Fruit fly (Drosophila melanogaster) whole organism, embryonic: ENCODE measurements around the gene PIG-T.

Experiments used
- BEAF-32 ChIP-seq: fragments of 200-800 bp; sonication (Bioruptor generic); optimal IDR thresholded peaks from 3 replicates; lab custom pipeline; 2017; ENCODE audit warnings: missing biosample characterization, missing genetic modification characterization, mild to moderate bottlenecking, moderate library complexity, missing genetic modification reagents
- CG10267 ChIP-seq: fragments of 200-800 bp; sonication (Bioruptor generic); optimal IDR thresholded peaks from 2 replicates; lab custom pipeline; 2018; ENCODE audit warnings: missing biosample characterization, mild to moderate bottlenecking, missing genetic modification characterization, moderate library complexity
- CG11723 ChIP-seq: fragments of 200-800 bp; sonication (Bioruptor generic); optimal IDR thresholded peaks from 2 replicates; lab custom pipeline; 2017; ENCODE audit warnings: missing biosample characterization, mild to moderate bottlenecking, missing genetic modification characterization
- CG13424 ChIP-seq: fragments of 200-800 bp; sonication (Bioruptor generic); optimal IDR thresholded peaks from 2 replicates; lab custom pipeline; 2019; ENCODE audit warnings: missing biosample characterization, mild to moderate bottlenecking, missing genetic modification characterization, moderate library complexity
- CG13624 ChIP-seq: fragments of 200-800 bp; sonication (Bioruptor generic); optimal IDR thresholded peaks from 2 replicates; lab custom pipeline; 2016; ENCODE audit warnings: missing biosample characterization, missing genetic modification characterization
- CG14014 ChIP-seq: fragments of 200-800 bp; sonication (Bioruptor generic); IDR thresholded peaks from 2 replicates; pipeline ENCODE4 v1.3.6; 2022; ENCODE audit warnings: missing biosample characterization, missing genetic modification characterization
- CG14710 ChIP-seq: fragments of 200-800 bp; sonication (Bioruptor generic); optimal IDR thresholded peaks from 3 replicates; lab custom pipeline; 2019; ENCODE audit warnings: missing biosample characterization, mild to moderate bottlenecking, missing genetic modification characterization, moderate library complexity
- CG15514 ChIP-seq: fragments of 200-800 bp; sonication (Bioruptor generic); optimal IDR thresholded peaks from 3 replicates; lab custom pipeline; 2017; ENCODE audit warnings: missing biosample characterization, missing genetic modification characterization, mild to moderate bottlenecking, moderate library complexity, missing genetic modification reagents
- CG1602 ChIP-seq: fragments of 200-800 bp; sonication (Bioruptor generic); optimal IDR thresholded peaks from 3 replicates; lab custom pipeline; 2016; ENCODE audit warnings: missing biosample characterization, missing genetic modification characterization
- CG1603 ChIP-seq: fragments of 200-800 bp; sonication (Bioruptor generic); optimal IDR thresholded peaks from 2 replicates; lab custom pipeline; 2019; ENCODE audit warnings: missing biosample characterization, mild to moderate bottlenecking, missing genetic modification characterization, moderate library complexity
- CG17361 ChIP-seq: fragments of 200-800 bp; sonication (Bioruptor generic); IDR thresholded peaks from 3 replicates; pipeline ENCODE4 v1.3.6; 2022; ENCODE audit warnings: missing biosample characterization, missing genetic modification characterization
- CG17829 ChIP-seq: fragments of 200-800 bp; optimal IDR thresholded peaks from 2 replicates; lab custom pipeline; 2019; ENCODE audit warnings: missing biosample characterization, mild to moderate bottlenecking, missing genetic modification characterization, moderate library complexity
- CG18011 ChIP-seq: fragments of 200-800 bp; sonication (Bioruptor generic); optimal IDR thresholded peaks from 2 replicates; lab custom pipeline; 2017; ENCODE audit warnings: missing biosample characterization, missing genetic modification characterization, mild to moderate bottlenecking, moderate library complexity, missing genotype
- CG1832 ChIP-seq: fragments of 200-800 bp; sonication (Bioruptor generic); optimal IDR thresholded peaks from 2 replicates; lab custom pipeline; 2017; ENCODE audit warnings: missing biosample characterization, mild to moderate bottlenecking, missing genetic modification characterization, inconsistent platforms
- CG2116 ChIP-seq: fragments of 200-800 bp; sonication (Bioruptor generic); optimal IDR thresholded peaks from 3 replicates; lab custom pipeline; 2018; ENCODE audit warnings: missing biosample characterization, mild to moderate bottlenecking, missing genetic modification characterization
- CG2120 ChIP-seq: fragments of 200-800 bp; sonication (Bioruptor generic); optimal IDR thresholded peaks from 3 replicates; lab custom pipeline; 2016; ENCODE audit warnings: missing biosample characterization, missing genetic modification characterization
- CG30431 ChIP-seq: fragments of 200-800 bp; sonication (Bioruptor generic); optimal IDR thresholded peaks from 2 replicates; lab custom pipeline; 2017; ENCODE audit warnings: missing biosample characterization, missing genetic modification characterization
- CG3065 ChIP-seq: fragments of 200-800 bp; sonication (Bioruptor generic); optimal IDR thresholded peaks from 2 replicates; lab custom pipeline; 2016; ENCODE audit warnings: missing biosample characterization, missing genetic modification characterization
- CG31224 ChIP-seq: fragments of 200-800 bp; sonication (Bioruptor generic); IDR thresholded peaks from 2 replicates; pipeline ENCODE4 v1.3.6; 2022; ENCODE audit warnings: missing biosample characterization, missing genetic modification characterization
- CG3847 ChIP-seq: fragments of 200-800 bp; sonication (Bioruptor generic); IDR thresholded peaks from 2 replicates; pipeline ENCODE4 v1.3.6; 2022; ENCODE audit warnings: missing biosample characterization, missing genetic modification characterization
- CG4617 ChIP-seq: fragments of 200-800 bp; sonication (Bioruptor generic); optimal IDR thresholded peaks from 3 replicates; lab custom pipeline; 2016; ENCODE audit warnings: missing biosample characterization, missing genetic modification characterization, borderline replicate concordance
- CG6654 ChIP-seq: fragments of 200-800 bp; sonication (Bioruptor generic); optimal IDR thresholded peaks from 2 replicates; lab custom pipeline; 2017; ENCODE audit warnings: missing biosample characterization, mild to moderate bottlenecking, missing genetic modification characterization
- CG7786 ChIP-seq: fragments of 200-800 bp; sonication (Bioruptor generic); optimal IDR thresholded peaks from 2 replicates; lab custom pipeline; 2016; ENCODE audit warnings: missing biosample characterization, missing genetic modification characterization
- CG8924 ChIP-seq: fragments of 200-800 bp; optimal IDR thresholded peaks from 3 replicates; lab custom pipeline; 2019; ENCODE audit warnings: missing biosample characterization, mild to moderate bottlenecking, missing genetic modification characterization, moderate library complexity
- CG9797 ChIP-seq: fragments of 200-800 bp; sonication (Bioruptor generic); optimal IDR thresholded peaks from 3 replicates; lab custom pipeline; 2018; ENCODE audit warnings: missing biosample characterization, mild to moderate bottlenecking, missing genetic modification characterization
- CHES-1-like ChIP-seq: fragments of 200-800 bp; sonication (Bioruptor generic); optimal IDR thresholded peaks from 2 replicates; lab custom pipeline; 2016; ENCODE audit warnings: missing biosample characterization, missing genetic modification characterization
- H15 ChIP-seq: fragments of 200-800 bp; sonication (Bioruptor generic); IDR thresholded peaks from 3 replicates; pipeline ENCODE4 v1.3.6; 2022; ENCODE audit warnings: missing biosample characterization, missing genetic modification characterization
- HLH54F ChIP-seq: fragments of 200-800 bp; sonication (Bioruptor generic); optimal IDR thresholded peaks from 3 replicates; lab custom pipeline; 2016; ENCODE audit warnings: missing biosample characterization, missing genetic modification characterization
- MESR4 ChIP-seq: fragments of 200-800 bp; sonication (Bioruptor generic); optimal IDR thresholded peaks from 2 replicates; lab custom pipeline; 2018; ENCODE audit warnings: missing biosample characterization, mild to moderate bottlenecking, missing genetic modification characterization, moderate library complexity
- Med ChIP-seq: fragments of 200-800 bp; sonication (Bioruptor generic); peaks from one replicate; lab custom pipeline; 2016; ENCODE audit warnings: missing biosample characterization, missing genetic modification characterization, mild to moderate bottlenecking, inconsistent platforms, moderate library complexity
- Oli ChIP-seq: fragments of 200-800 bp; sonication (Bioruptor generic); optimal IDR thresholded peaks from 2 replicates; lab custom pipeline; 2018; ENCODE audit warnings: missing biosample characterization, mild to moderate bottlenecking, missing genetic modification characterization, moderate library complexity
- Optix ChIP-seq: fragments of 200-800 bp; sonication (Bioruptor generic); IDR thresholded peaks from 3 replicates; pipeline ENCODE4 v1.3.6; 2022; ENCODE audit warnings: missing biosample characterization, missing genetic modification characterization
- Sry-δ ChIP-seq: fragments of 200-800 bp; sonication (Bioruptor generic); optimal IDR thresholded peaks from 2 replicates; lab custom pipeline; 2016; ENCODE audit warnings: missing biosample characterization, missing genetic modification characterization
- Ssrp ChIP-seq: fragments of 200-800 bp; sonication (Bioruptor generic); optimal IDR thresholded peaks from 2 replicates; lab custom pipeline; 2018; ENCODE audit warnings: missing biosample characterization, mild to moderate bottlenecking, missing genetic modification characterization, moderate library complexity
- amos ChIP-seq: fragments of 200-800 bp; sonication (Bioruptor generic); IDR thresholded peaks from 2 replicates; pipeline ENCODE4 v1.3.6; 2022; ENCODE audit warnings: missing biosample characterization, missing genetic modification characterization; ENCODE audit not compliant: partially characterized antibody
- ash1 ChIP-seq: fragments of 200-800 bp; sonication (Bioruptor generic); optimal IDR thresholded peaks from 2 replicates; lab custom pipeline; 2018; ENCODE audit warnings: missing biosample characterization, mild to moderate bottlenecking, missing genetic modification characterization
- chm ChIP-seq: fragments of 200-800 bp; sonication (Bioruptor generic); IDR thresholded peaks from 2 replicates; pipeline ENCODE4 v1.3.6; 2022; ENCODE audit warnings: missing biosample characterization, missing genetic modification characterization
- crp ChIP-seq, 2 experiments: fragments of 200-800 bp; sonication (Bioruptor generic); optimal IDR thresholded peaks; 2 replicates in 1 of 2; 3 replicates in 1 of 2; lab custom pipeline; 2017; ENCODE audit warnings: missing biosample characterization in 2 of 2, missing genetic modification characterization in 2 of 2, mild to moderate bottlenecking in 1 of 2, moderate library complexity in 1 of 2
- dmrt11E ChIP-seq: fragments of 200-800 bp; sonication (Bioruptor generic); optimal IDR thresholded peaks from 3 replicates; lab custom pipeline; 2018; ENCODE audit warnings: missing biosample characterization, mild to moderate bottlenecking, missing genetic modification characterization, moderate library complexity
- gsb ChIP-seq: fragments of 200-800 bp; sonication (Bioruptor generic); IDR thresholded peaks from 2 replicates; pipeline ENCODE4 v1.3.6; 2022; ENCODE audit warnings: missing biosample characterization, missing genetic modification characterization
- h ChIP-seq: fragments of >200 bp; optimal IDR thresholded peaks from 2 replicates; lab custom pipeline; 2017
- her ChIP-seq: fragments of 200-800 bp; sonication (Bioruptor generic); optimal IDR thresholded peaks from 2 replicates; lab custom pipeline; 2016; ENCODE audit warnings: missing biosample characterization, missing genetic modification characterization
- jigr1 ChIP-seq: fragments of 200-800 bp; sonication (Bioruptor generic); IDR thresholded peaks from 3 replicates; pipeline ENCODE4 v1.3.6; 2022; ENCODE audit warnings: missing biosample characterization, missing genetic modification characterization
- peb ChIP-seq: fragments of 200-800 bp; sonication (Bioruptor generic); IDR thresholded peaks from 2 replicates; pipeline ENCODE4 v1.3.6; 2022; ENCODE audit warnings: missing biosample characterization, missing genetic modification characterization
- ro ChIP-seq: fragments of 200-800 bp; sonication (Bioruptor generic); IDR thresholded peaks from 2 replicates; pipeline ENCODE4 v1.3.6; 2022; ENCODE audit warnings: missing biosample characterization, missing genetic modification characterization
- sob ChIP-seq: fragments of 200-800 bp; sonication (Bioruptor generic); IDR thresholded peaks from 2 replicates; pipeline ENCODE4 v1.3.6; 2022; ENCODE audit warnings: missing biosample characterization, missing genetic modification characterization
- stwl ChIP-seq: fragments of 200-800 bp; sonication (Bioruptor generic); optimal IDR thresholded peaks from 3 replicates; lab custom pipeline; 2018; ENCODE audit warnings: missing biosample characterization, mild to moderate bottlenecking, missing genetic modification characterization, moderate library complexity
- trem ChIP-seq: fragments of 200-800 bp; optimal IDR thresholded peaks from 3 replicates; lab custom pipeline; 2019; ENCODE audit warnings: missing biosample characterization, mild to moderate bottlenecking, missing genetic modification characterization, moderate library complexity
- tup ChIP-seq: fragments of 200-800 bp; sonication (Bioruptor generic); optimal IDR thresholded peaks from 2 replicates; lab custom pipeline; 2016; ENCODE audit warnings: missing biosample characterization, mild to moderate bottlenecking, missing genetic modification characterization, moderate library complexity
- twi ChIP-seq: fragments of 200-800 bp; optimal IDR thresholded peaks from 2 replicates; lab custom pipeline; 2019; ENCODE audit warnings: missing biosample characterization, mild to moderate bottlenecking, missing genetic modification characterization, moderate library complexity

PIG-T gene

DNA sequence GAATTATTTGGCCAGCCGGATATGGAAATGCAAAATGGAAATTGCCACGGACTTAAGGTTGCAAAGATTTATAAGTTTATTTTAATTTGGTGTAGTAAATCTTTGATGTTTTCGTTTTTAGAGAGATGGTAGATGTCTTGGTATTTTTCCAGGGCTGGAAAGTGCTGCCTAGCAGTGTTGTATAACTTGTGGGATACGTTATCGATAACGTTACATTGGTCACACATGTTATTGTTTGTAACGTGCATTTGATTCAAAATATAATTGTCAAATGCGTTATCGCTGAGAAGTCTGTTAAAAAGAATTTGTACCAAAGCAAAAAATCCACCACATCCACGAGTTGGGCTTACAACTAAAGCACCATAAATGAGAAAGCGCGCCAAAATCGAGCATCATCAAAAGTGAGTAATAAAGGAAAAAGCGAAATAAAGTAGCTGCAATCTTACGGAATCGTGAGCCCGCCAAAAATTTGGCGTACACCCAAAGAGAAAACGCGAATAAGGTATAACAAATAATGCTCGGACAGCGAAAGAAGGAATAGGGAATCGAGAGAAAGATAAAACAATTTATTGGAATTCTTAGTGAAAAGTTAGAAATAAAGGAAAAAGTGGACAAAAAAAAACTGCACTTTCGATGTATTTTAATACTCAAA lies at the start of gene PIG-T (continued):
- TF ChIP-seq CG4617 = peak; percentile 71
- TF ChIP-seq CG3065 (GFP tag; lab: Kevin White, UChicago) = no peak
- TF ChIP-seq Sry-δ = peak; percentile 78
- TF ChIP-seq CG9797 (GFP tag; lab: Kevin White, UChicago) = peak; percentile 19
- peak; percentile 67 for TF ChIP-seq CG1603 (tag; lab: Kevin White, UChicago)
- peak; percentile 37 for TF ChIP-seq trem (tag; lab: Kevin White, UChicago)
- TF ChIP-seq MESR4 (GFP tag; lab: Kevin White, UChicago) = peak; percentile 50
- TF ChIP-seq crp (GFP tag; optimal IDR thresholded peaks at IDR 0.05; lab: Kevin White, UChicago) = peak in 1 of 2 experiments; percentile 58
- peak; percentile 9 for TF ChIP-seq CG14710 (tag; lab: Kevin White, UChicago)
- peak; percentile 93 for TF ChIP-seq CG10267
- TF ChIP-seq her = peak; percentile 22
- peak; percentile 11; the same call in 1 of the 2 replicates for TF ChIP-seq sob
- TF ChIP-seq BEAF-32 (GFP tag; lab: Kevin White, UChicago) = peak; percentile 49
- TF ChIP-seq stwl (tag; lab: Kevin White, UChicago) = peak; percentile 12
- peak; percentile 24 for TF ChIP-seq CG17829 (tag; lab: Kevin White, UChicago)
- peak; percentile 32 for TF ChIP-seq CHES-1-like
- peak; percentile 81 for TF ChIP-seq CG2116 (GFP tag; lab: Kevin White, UChicago)
- TF ChIP-seq CG3847 = peak; percentile 38; the same call in 1 of the 2 replicates
- TF ChIP-seq CG15514 = peak; percentile 86
- TF ChIP-seq peb = no peak
- peak; percentile 62 for TF ChIP-seq twi (tag; lab: Kevin White, UChicago)
- TF ChIP-seq CG17361 (GFP tag; lab: Robert Waterston, UW) = no peak
- peak; percentile 3 for TF ChIP-seq CG8924
- TF ChIP-seq CG14014 = no peak

DNA sequence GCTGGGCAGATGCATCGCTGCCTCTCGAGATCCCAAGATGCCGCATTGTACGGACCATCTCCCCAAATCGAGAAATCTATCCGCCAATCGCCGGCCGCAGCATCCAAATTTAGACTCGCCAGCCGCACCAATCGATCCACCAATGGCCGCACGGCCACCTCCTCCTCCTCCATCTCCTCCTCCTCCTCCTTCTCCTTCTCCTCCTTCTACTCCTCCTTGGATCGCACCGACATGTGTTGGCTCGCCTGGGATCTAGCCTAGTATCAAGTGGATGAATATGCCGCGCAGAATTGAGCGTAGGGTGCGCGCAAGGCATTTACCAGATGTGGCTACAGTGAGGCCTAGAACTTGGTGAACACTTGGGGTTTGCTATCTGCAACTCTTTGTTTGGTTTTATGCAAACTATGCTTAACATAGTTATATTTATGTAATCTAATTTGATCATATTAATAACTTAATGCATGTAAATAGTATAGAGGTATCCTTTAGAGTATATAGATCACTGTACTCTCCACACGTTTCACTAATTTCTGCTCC lies 48.0 kb upstream of the PIG-T start, which contains the start of gene org-1:
org-1 (minus strand) TSS at position 51 of the 537 bp plus-strand sequence.
- TF ChIP-seq CG1602 = peak; percentile 96
- peak; percentile 91 for TF ChIP-seq CG31224 (GFP tag; lab: Robert Waterston, UW)
- TF ChIP-seq ro (GFP tag; lab: Robert Waterston, UW) = peak; percentile 94
- TF ChIP-seq chm (GFP tag; lab: Robert Waterston, UW) = peak; percentile 99
- TF ChIP-seq tup (GFP tag; lab: Kevin White, UChicago) = peak; percentile 81
- peak; percentile 86 for TF ChIP-seq CG2120 (GFP tag; lab: Kevin White, UChicago)
- no peak for TF ChIP-seq ash1 (GFP tag; lab: Kevin White, UChicago)
- TF ChIP-seq CG30431 (GFP tag; lab: Kevin White, UChicago) = peak; percentile 95
- TF ChIP-seq CG1832 (GFP tag; lab: Kevin White, UChicago) = no peak
- TF ChIP-seq HLH54F (GFP tag; lab: Kevin White, UChicago) = peak; percentile 73
- TF ChIP-seq CG3847 = peak; percentile 97
- peak; percentile 66 for TF ChIP-seq CG18011
- peak; percentile 98 for TF ChIP-seq dmrt11E (tag; lab: Kevin White, UChicago)
- TF ChIP-seq gsb (GFP tag; lab: Robert Waterston, UW) = peak; percentile 94
- no peak for TF ChIP-seq amos (GFP tag; lab: Robert Waterston, UW)
- TF ChIP-seq Oli (tag; lab: Kevin White, UChicago) = peak; percentile 95
- peak; percentile 97 for TF ChIP-seq H15 (GFP tag; lab: Robert Waterston, UW)
- TF ChIP-seq CG11723 (GFP tag; lab: Kevin White, UChicago) = peak; percentile 86
- TF ChIP-seq CG13424 (tag; lab: Kevin White, UChicago) = peak; percentile 97
- peak; percentile 73 for TF ChIP-seq CG13624 (GFP tag; lab: Kevin White, UChicago)
- TF ChIP-seq jigr1 (GFP tag; lab: Robert Waterston, UW) = peak; percentile 97
- TF ChIP-seq CG6654 (GFP tag; lab: Kevin White, UChicago) = peak; percentile 85
- TF ChIP-seq h (lab: Kevin White, UChicago) = no peak
- peak; percentile 76 for TF ChIP-seq CG7786 (GFP tag; lab: Kevin White, UChicago)
- TF ChIP-seq Ssrp (tag; lab: Kevin White, UChicago) = peak; percentile 96
- TF ChIP-seq Med (GFP tag; lab: Kevin White, UChicago) = peak; percentile 95
- TF ChIP-seq Optix (GFP tag; lab: Robert Waterston, UW) = peak; percentile 96
